Worm (Caenorhabditis elegans) whole organism, early embryonic: ENCODE measurements around the gene F58G1.3.

Experiments used
- B0310.2 ChIP-seq: sonication (generic microtip); optimal IDR thresholded peaks from 2 replicates; lab custom pipeline; 2016; ENCODE audit warnings: mild to moderate bottlenecking, missing genetic modification characterization, missing compliant biosample characterization
- F13C5.2 ChIP-seq: sonication (generic microtip); optimal IDR thresholded peaks from 2 replicates; lab custom pipeline; 2017; ENCODE audit warnings: mild to moderate bottlenecking, missing genetic modification characterization, inconsistent platforms, missing compliant biosample characterization
- aly-1 ChIP-seq: sonication (generic microtip); optimal IDR thresholded peaks from 2 replicates; lab custom pipeline; 2016; ENCODE audit warnings: missing genetic modification characterization, missing compliant biosample characterization
- ama-1 ChIP-seq: fragments of 150-350 bp; optimal IDR thresholded peaks from 2 replicates; lab custom pipeline; 2014
- ceh-13 ChIP-seq: fragments of 200-800 bp; sonication (Bioruptor generic); optimal IDR thresholded peaks from 2 replicates; lab custom pipeline; 2018; ENCODE audit warnings: mild to moderate bottlenecking, missing genetic modification characterization, missing compliant biosample characterization
- ceh-36 ChIP-seq: sonication (generic microtip); optimal IDR thresholded peaks from 2 replicates; lab custom pipeline; 2016; ENCODE audit warnings: missing genetic modification characterization, inconsistent platforms, missing compliant biosample characterization
- ets-7 ChIP-seq: sonication (generic microtip); optimal IDR thresholded peaks from 2 replicates; lab custom pipeline; 2016; ENCODE audit warnings: missing genotype, missing genetic modification characterization, missing compliant biosample characterization
- flt-1 ChIP-seq: fragments of 200-800 bp; sonication (Bioruptor generic); IDR thresholded peaks from 2 replicates; pipeline ENCODE4 v1.3.6; 2022; ENCODE audit warnings: missing genetic modification characterization, missing compliant biosample characterization
- hmbx-1 ChIP-seq: sonication (generic microtip); optimal IDR thresholded peaks from 2 replicates; lab custom pipeline; 2016; ENCODE audit warnings: mild to moderate bottlenecking, missing genetic modification characterization, missing compliant biosample characterization
- hmg-4 ChIP-seq: fragments of 200-800 bp; sonication (Bioruptor generic); optimal IDR thresholded peaks from 2 replicates; lab custom pipeline; 2018; ENCODE audit warnings: mild to moderate bottlenecking, missing genetic modification characterization, missing compliant biosample characterization
- hnd-1 ChIP-seq: sonication (generic microtip); optimal IDR thresholded peaks from 2 replicates; lab custom pipeline; 2016; ENCODE audit warnings: missing genetic modification characterization, missing compliant biosample characterization
- pes-1 ChIP-seq: fragments of 200-800 bp; sonication (Bioruptor generic); IDR thresholded peaks from 2 replicates; pipeline ENCODE4 v1.3.6; 2022; ENCODE audit warnings: missing genetic modification reagents, missing genetic modification characterization, missing compliant biosample characterization
- scrt-1 ChIP-seq: fragments of 200-800 bp; sonication (Bioruptor generic); IDR thresholded peaks from 2 replicates; pipeline ENCODE4 v1.3.6; 2022; ENCODE audit warnings: missing genetic modification characterization, missing compliant biosample characterization
- sea-1 ChIP-seq: fragments of 200-800 bp; sonication (Bioruptor generic); conservative IDR thresholded peaks from 2 replicates; pipeline ENCODE4 v1.3.6; 2022; ENCODE audit warnings: missing genetic modification characterization, missing compliant biosample characterization
- tbx-11 ChIP-seq: fragments of 200-800 bp; sonication (Bioruptor generic); IDR thresholded peaks from 2 replicates; pipeline ENCODE4 v1.3.6; 2022; ENCODE audit warnings: missing genetic modification characterization, missing compliant biosample characterization
- tbx-37 ChIP-seq: fragments of 200-800 bp; sonication (Bioruptor generic); conservative IDR thresholded peaks from 2 replicates; pipeline ENCODE4 v1.3.6; 2022; ENCODE audit warnings: missing genetic modification reagents, missing genetic modification characterization, missing compliant biosample characterization
- tra-4 ChIP-seq: sonication (generic microtip); optimal IDR thresholded peaks from 2 replicates; lab custom pipeline; 2017; ENCODE audit warnings: missing genetic modification characterization, missing compliant biosample characterization

The F58G1.3 gene

ce11 chrII:12879758-12880157 lies 48.4 kb downstream of the F58G1.3 start:
- TF ChIP-seq sea-1 (GFP tag; lab: Robert Waterston, UW) (no peak), ets-7 (tag; lab: Kevin White, UChicago) (no peak), F13C5.2 (no peak), ama-1 (no peak), hmg-4 (GFP tag; lab: Kevin White, UChicago) (no peak), ceh-13 (no peak), hnd-1 (no peak), tbx-11 (GFP tag; lab: Robert Waterston, UW) (no peak), scrt-1 (no peak), B0310.2 (tag; lab: Kevin White, UChicago) (no peak), aly-1 (tag; lab: Kevin White, UChicago) (no peak), hmbx-1 (tag; lab: Kevin White, UChicago) (no peak), flt-1 (GFP tag; lab: Robert Waterston, UW) (no peak), tra-4 (tag; lab: Kevin White, UChicago) (no peak), tbx-37 (GFP tag; lab: Robert Waterston, UW) (no peak), ceh-36 (tag; lab: Kevin White, UChicago) (no peak), pes-1 (GFP tag; lab: Robert Waterston, UW) (no peak)

DNA sequence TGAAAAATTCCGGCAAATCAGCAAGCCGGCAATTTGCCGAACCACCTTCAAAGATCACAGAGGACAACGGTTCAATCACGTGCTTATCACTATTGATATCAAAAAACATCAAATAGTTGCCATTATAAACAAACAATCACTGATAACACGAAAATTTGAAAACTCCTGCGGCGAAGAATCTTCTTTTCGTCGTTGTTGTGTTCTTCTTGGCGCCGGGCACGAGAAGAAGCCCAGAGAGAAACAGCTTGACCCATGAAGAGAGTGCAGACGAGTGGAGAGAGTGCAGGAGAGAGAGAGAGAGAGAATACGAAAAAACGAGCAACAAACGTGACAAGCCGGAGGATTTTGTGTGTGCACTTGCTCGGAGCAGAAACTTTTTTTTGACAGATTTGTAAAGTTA lies 49.4 kb downstream of the F58G1.3 start:
- TF ChIP-seq scrt-1 = no peak
- TF ChIP-seq ets-7 (tag; lab: Kevin White, UChicago) = no peak
- TF ChIP-seq B0310.2 (tag; lab: Kevin White, UChicago) = no peak
- TF ChIP-seq sea-1 (GFP tag; lab: Robert Waterston, UW) = no peak
- TF ChIP-seq tra-4 (tag; lab: Kevin White, UChicago) = no peak
- TF ChIP-seq hnd-1 = no peak
- TF ChIP-seq tbx-11 (GFP tag; lab: Robert Waterston, UW) = no peak
- TF ChIP-seq ceh-36 (tag; lab: Kevin White, UChicago) = no peak
- TF ChIP-seq ceh-13 = no peak
- TF ChIP-seq flt-1 (GFP tag; lab: Robert Waterston, UW) = no peak
- TF ChIP-seq pes-1 (GFP tag; lab: Robert Waterston, UW) = no peak
- TF ChIP-seq ama-1 = no peak

ce11 chrII:12878071-12878668 lies 50.0 kb downstream of the F58G1.3 start, which contains the start of gene gsy-1:
gsy-1 (minus strand) TSS chrII:12878121.
- no peak for TF ChIP-seq tra-4 (tag; lab: Kevin White, UChicago)
- TF ChIP-seq aly-1 (tag; lab: Kevin White, UChicago) = no peak
- no peak for TF ChIP-seq ama-1
- TF ChIP-seq tbx-11 (GFP tag; lab: Robert Waterston, UW) = no peak
- TF ChIP-seq ceh-36 (tag; lab: Kevin White, UChicago) = no peak
- no peak for TF ChIP-seq hnd-1
- TF ChIP-seq F13C5.2 = no peak
- TF ChIP-seq ceh-13 = no peak
- TF ChIP-seq hmbx-1 (tag; lab: Kevin White, UChicago) = no peak
- no peak for TF ChIP-seq ets-7 (tag; lab: Kevin White, UChicago)
- no peak for TF ChIP-seq tbx-37 (GFP tag; lab: Robert Waterston, UW)
- TF ChIP-seq sea-1 (GFP tag; lab: Robert Waterston, UW) = no peak
- no peak for TF ChIP-seq B0310.2 (tag; lab: Kevin White, UChicago)
- no peak for TF ChIP-seq flt-1 (GFP tag; lab: Robert Waterston, UW)
